Fruit fly (Drosophila melanogaster) whole organism, wandering third instar larva: ENCODE measurements around the gene CG33635.
A peak's percentile ranks its signal among the peaks of the same experiment; 100 is the strongest.

Experiments
- CG9705 ChIP-seq: fragments of 200-800 bp; sonication (Bioruptor generic); optimal IDR thresholded peaks from 2 replicates; lab custom pipeline; 2018; ENCODE audit warnings: missing biosample characterization, mild to moderate bottlenecking, missing genetic modification characterization
- Dfd ChIP-seq: fragments of >200 bp; optimal IDR thresholded peaks from 2 replicates; lab custom pipeline; 2017; ENCODE audit warnings: missing biosample characterization, missing genetic modification characterization
- Dif ChIP-seq: fragments of 200-275, 200-300 bp; sonication (Bioruptor generic); optimal IDR thresholded peaks from 2 replicates; lab custom pipeline; 2018; ENCODE audit warnings: missing biosample characterization, missing genetic modification characterization; ENCODE audit not compliant: partially characterized antibody
- Mio ChIP-seq: sonication (Bioruptor generic); optimal IDR thresholded peaks from 2 replicates; lab custom pipeline; 2016; ENCODE audit warnings: missing biosample characterization, missing genetic modification characterization
- Rel ChIP-seq, 2 experiments: fragments of 200-800 bp; sonication (Bioruptor generic) in 1 of 2; optimal IDR thresholded peaks; 2 replicates in 1 of 2; 3 replicates in 1 of 2; lab custom pipeline; 2016 to 2019; ENCODE audit warnings: mild to moderate bottlenecking in 2 of 2, missing biosample characterization in 2 of 2, missing genetic modification characterization in 2 of 2, moderate library complexity in 1 of 2
- br ChIP-seq: fragments of 200-800 bp; sonication (Bioruptor generic); optimal IDR thresholded peaks from 2 replicates; lab custom pipeline; 2016; ENCODE audit warnings: missing biosample characterization, missing genetic modification characterization
- dl ChIP-seq, 2 experiments: fragments of 175-275, 200-275 bp in 1 of 2; fragments of 200-275 bp in 1 of 2; sonication (Bioruptor generic); optimal IDR thresholded peaks; lab custom pipeline; 2018; ENCODE audit warnings: mild to moderate bottlenecking in 2 of 2, missing biosample characterization in 2 of 2, missing genetic modification characterization in 2 of 2, moderate library complexity in 2 of 2; ENCODE audit not compliant: partially characterized antibody in 2 of 2, insufficient read depth in 1 of 2
- foxo ChIP-seq, 2 experiments: fragments of 200-800 bp; sonication (Bioruptor generic); optimal IDR thresholded peaks; 2 replicates in 1 of 2; 3 replicates in 1 of 2; lab custom pipeline; 2016 to 2017; ENCODE audit warnings: missing biosample characterization in 2 of 2, missing genetic modification characterization in 2 of 2
- h ChIP-seq: fragments of 200-800 bp; sonication (Bioruptor generic); optimal IDR thresholded peaks from 3 replicates; lab custom pipeline; 2016; ENCODE audit warnings: missing biosample characterization, mild to moderate bottlenecking, missing genetic modification characterization
- usp ChIP-seq: fragments of >200 bp; optimal IDR thresholded peaks from 2 replicates; lab custom pipeline; 2017; ENCODE audit warnings: missing biosample characterization, missing genetic modification characterization

- TF ChIP-seq Dfd (GFP tag; lab: Kevin White, UChicago), result no peak
- TF ChIP-seq CG9705 (GFP tag; lab: Kevin White, UChicago), result no peak
- TF ChIP-seq dl (GFP tag; optimal IDR thresholded peaks at IDR 0.05; lab: Kevin White, UChicago; ENCODE audit: insufficient read depth in 1 of 2, partially characterized antibody in 2 of 2), result peak in 1 of 2 experiments; percentile 8
- TF ChIP-seq usp, result no peak
- TF ChIP-seq Dif, result no peak
- no peak for TF ChIP-seq Rel (GFP tag; optimal IDR thresholded peaks at IDR 0.05; lab: Kevin White, UChicago)
- no peak for TF ChIP-seq Rel (tag; optimal IDR thresholded peaks at IDR 0.05; lab: Kevin White, UChicago)
- TF ChIP-seq Mio (GFP tag; lab: Kevin White, UChicago), result no peak
- peak; percentile 62 for TF ChIP-seq h (GFP tag; lab: Kevin White, UChicago)
- TF ChIP-seq br (GFP tag; lab: Kevin White, UChicago), result peak; percentile 73
- TF ChIP-seq foxo (GFP tag; optimal IDR thresholded peaks at IDR 0.05; lab: Kevin White, UChicago), result peak in 1 of 2 experiments; percentile 47
Observed at dm6 chr2L:120492-121455, 37.7 kb downstream of the CG33635 start.
